Fruit fly (Drosophila melanogaster): ENCODE measurements around the gene CG7778.

The CG7778 gene

dm6 chr2L:8362273-8362954, 16.0 kb downstream of the CG7778 start, which contains the start of gene CG7627 (continued):
- TF ChIP-seq CG12659 (GFP tag; optimal IDR thresholded peaks at IDR 0.05) (peak; percentile 73), fu2 (GFP tag; optimal IDR thresholded peaks at IDR 0.05) (peak; percentile 77), unc-4 (GFP tag; IDR thresholded peaks at IDR 0.05; ENCODE audit: partially characterized antibody) (no peak), pros (GFP tag; optimal IDR thresholded peaks at IDR 0.05) (no peak), CG6854 (GFP tag; optimal IDR thresholded peaks at IDR 0.05) (peak; percentile 60), NFAT (GFP tag; IDR thresholded peaks at IDR 0.05) (peak; percentile 82), CG7786 (GFP tag; optimal IDR thresholded peaks at IDR 0.05) (peak; percentile 87), dati (GFP tag; IDR thresholded peaks at IDR 0.05) (peak; percentile 61; the same call in 1 of the 2 replicates), gem (tag; optimal IDR thresholded peaks at IDR 0.05) (peak; percentile 83), CG10431 (GFP tag; optimal IDR thresholded peaks at IDR 0.05) (no peak), gfzf (GFP tag; optimal IDR thresholded peaks at IDR 0.05) (no peak), CG12104 (GFP tag; optimal IDR thresholded peaks at IDR 0.05) (peak; percentile 76), cas (GFP tag; IDR thresholded peaks at IDR 0.05) (peak; percentile 44; the same call in 1 of the 2 replicates), CG4617 (GFP tag; optimal IDR thresholded peaks at IDR 0.05; ENCODE audit: borderline replicate concordance) (no peak), pita (GFP tag; optimal IDR thresholded peaks at IDR 0.05) (no peak), Mes4 (GFP tag; optimal IDR thresholded peaks at IDR 0.05) (peak; percentile 35), CG4820 (GFP tag; optimal IDR thresholded peaks at IDR 0.05) (peak; percentile 72), CG6683 (GFP tag; optimal IDR thresholded peaks at IDR 0.05) (peak; percentile 63), stc (GFP tag; IDR thresholded peaks at IDR 0.05) (peak; percentile 60; the same call in 1 of the 2 replicates), tll (GFP tag; optimal IDR thresholded peaks at IDR 0.05) (no peak), CG10321 (GFP tag; IDR thresholded peaks at IDR 0.05) (no peak), NK7.1 (GFP tag; optimal IDR thresholded peaks at IDR 0.05) (peak; percentile 63), CG6254 (GFP tag; optimal IDR thresholded peaks at IDR 0.05) (peak; percentile 12), bcd (GFP tag; optimal IDR thresholded peaks at IDR 0.05) (peak; percentile 72), CG7357 (GFP tag; IDR thresholded peaks at IDR 0.05) (peak; percentile 73; the same call in 2 of the 3 replicates), CG9797 (GFP tag; optimal IDR thresholded peaks at IDR 0.05) (no peak), CG10543 (GFP tag; optimal IDR thresholded peaks at IDR 0.05) (peak; percentile 87), CG42726 (GFP tag; IDR thresholded peaks at IDR 0.05; ENCODE audit: partially characterized antibody) (0 out of 2 replicates have a peak, but pooled peaks have one; percentile 42), CG15601 (tag; optimal IDR thresholded peaks at IDR 0.05) (peak; percentile 41), Oli (tag; optimal IDR thresholded peaks at IDR 0.05) (peak; percentile 54), hth (optimal IDR thresholded peaks at IDR 0.05) (no peak), CG6272 (GFP tag; IDR thresholded peaks at IDR 0.05) (peak; percentile 58), B-H2 (GFP tag; optimal IDR thresholded peaks at IDR 0.05) (peak; percentile 70), bowl (GFP tag; IDR thresholded peaks at IDR 0.05) (no peak), wdn (GFP tag; IDR thresholded peaks at IDR 0.05) (peak; percentile 58), CG10366 (GFP tag; IDR thresholded peaks at IDR 0.05) (peak; percentile 73), CG34376 (GFP tag; optimal IDR thresholded peaks at IDR 0.05) (peak; percentile 76), CG1832 (GFP tag; optimal IDR thresholded peaks at IDR 0.05) (no peak), CG1602 (GFP tag; optimal IDR thresholded peaks at IDR 0.05) (peak; percentile 23), CG5180 (GFP tag; optimal IDR thresholded peaks at IDR 0.05) (peak; percentile 58), Bgb (GFP tag; IDR thresholded peaks at IDR 0.05; ENCODE audit: partially characterized antibody) (peak; percentile 38; the same call in 1 of the 2 replicates), Dfd (GFP tag; optimal IDR thresholded peaks at IDR 0.05) (no peak), CG9215 (GFP tag; IDR thresholded peaks at IDR 0.05) (peak; percentile 69), CG17912 (GFP tag; optimal IDR thresholded peaks at IDR 0.05) (peak; percentile 24), CHES-1-like (GFP tag; optimal IDR thresholded peaks at IDR 0.05) (peak; percentile 84), dysf (GFP tag; IDR thresholded peaks at IDR 0.05) (peak; percentile 86), CG17361 (GFP tag; IDR thresholded peaks at IDR 0.05) (peak; percentile 81), gro (GFP tag; optimal IDR thresholded peaks at IDR 0.05) (peak; percentile 75), bbx (GFP tag; IDR thresholded peaks at IDR 0.05; ENCODE audit: partially characterized antibody) (peak; percentile 48; the same call in 1 of the 2 replicates)

Data from whole organism, embryonic.